Fruit fly (Drosophila melanogaster): Measurements from ENCODE around the gene ppk30.

DNA sequence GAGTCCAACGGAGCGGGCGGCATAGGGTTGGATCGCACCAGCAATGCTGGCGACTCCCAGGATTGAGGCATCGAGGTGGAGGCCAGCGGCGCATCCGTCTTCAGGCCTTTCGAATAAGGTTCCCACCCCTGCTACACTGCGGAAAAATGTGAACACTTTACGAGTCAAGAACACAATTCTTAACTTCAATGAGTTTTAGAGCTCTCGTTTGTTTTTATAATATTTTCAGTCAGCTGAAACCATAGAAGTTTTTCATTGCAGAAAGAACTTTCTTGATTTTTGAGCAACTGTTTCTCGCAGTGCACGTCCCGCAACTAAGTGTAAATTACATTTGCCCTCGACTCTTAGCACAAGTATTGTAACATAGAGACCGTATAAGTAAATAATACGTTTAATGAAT lies 27.4 kb downstream of the ppk30 start:
- no peak for TF ChIP-seq EcR (GFP tag; optimal IDR thresholded peaks at IDR 0.05)
- no peak for TF ChIP-seq pan (optimal IDR thresholded peaks at IDR 0.05)
- TF ChIP-seq psq (optimal IDR thresholded peaks at IDR 0.05): no peak
- no peak for TF ChIP-seq usp (GFP tag; optimal IDR thresholded peaks at IDR 0.05)

Measured in whole organism.